Worm (Caenorhabditis elegans) whole organism, early embryonic: ENCODE results near the gene Y38H6C.18.

Experiments
- B0310.2 ChIP-seq: sonication (generic microtip); optimal IDR thresholded peaks from 2 replicates; lab custom pipeline; 2016; ENCODE audit warnings: mild to moderate bottlenecking, missing genetic modification characterization, missing compliant biosample characterization
- F13C5.2 ChIP-seq: sonication (generic microtip); optimal IDR thresholded peaks from 2 replicates; lab custom pipeline; 2017; ENCODE audit warnings: mild to moderate bottlenecking, missing genetic modification characterization, inconsistent platforms, missing compliant biosample characterization
- aly-1 ChIP-seq: sonication (generic microtip); optimal IDR thresholded peaks from 2 replicates; lab custom pipeline; 2016; ENCODE audit warnings: missing genetic modification characterization, missing compliant biosample characterization
- ama-1 ChIP-seq: fragments of 150-350 bp; optimal IDR thresholded peaks from 2 replicates; lab custom pipeline; 2014
- ceh-13 ChIP-seq: fragments of 200-800 bp; sonication (Bioruptor generic); optimal IDR thresholded peaks from 2 replicates; lab custom pipeline; 2018; ENCODE audit warnings: mild to moderate bottlenecking, missing genetic modification characterization, missing compliant biosample characterization
- ceh-36 ChIP-seq: sonication (generic microtip); optimal IDR thresholded peaks from 2 replicates; lab custom pipeline; 2016; ENCODE audit warnings: missing genetic modification characterization, inconsistent platforms, missing compliant biosample characterization
- ets-7 ChIP-seq: sonication (generic microtip); optimal IDR thresholded peaks from 2 replicates; lab custom pipeline; 2016; ENCODE audit warnings: missing genotype, missing genetic modification characterization, missing compliant biosample characterization
- flt-1 ChIP-seq: fragments of 200-800 bp; sonication (Bioruptor generic); IDR thresholded peaks from 2 replicates; pipeline ENCODE4 v1.3.6; 2022; ENCODE audit warnings: missing genetic modification characterization, missing compliant biosample characterization
- hmbx-1 ChIP-seq: sonication (generic microtip); optimal IDR thresholded peaks from 2 replicates; lab custom pipeline; 2016; ENCODE audit warnings: mild to moderate bottlenecking, missing genetic modification characterization, missing compliant biosample characterization
- hmg-4 ChIP-seq: fragments of 200-800 bp; sonication (Bioruptor generic); optimal IDR thresholded peaks from 2 replicates; lab custom pipeline; 2018; ENCODE audit warnings: mild to moderate bottlenecking, missing genetic modification characterization, missing compliant biosample characterization
- hnd-1 ChIP-seq: sonication (generic microtip); optimal IDR thresholded peaks from 2 replicates; lab custom pipeline; 2016; ENCODE audit warnings: missing genetic modification characterization, missing compliant biosample characterization
- pes-1 ChIP-seq: fragments of 200-800 bp; sonication (Bioruptor generic); IDR thresholded peaks from 2 replicates; pipeline ENCODE4 v1.3.6; 2022; ENCODE audit warnings: missing genetic modification reagents, missing genetic modification characterization, missing compliant biosample characterization
- scrt-1 ChIP-seq: fragments of 200-800 bp; sonication (Bioruptor generic); IDR thresholded peaks from 2 replicates; pipeline ENCODE4 v1.3.6; 2022; ENCODE audit warnings: missing genetic modification characterization, missing compliant biosample characterization
- sea-1 ChIP-seq: fragments of 200-800 bp; sonication (Bioruptor generic); conservative IDR thresholded peaks from 2 replicates; pipeline ENCODE4 v1.3.6; 2022; ENCODE audit warnings: missing genetic modification characterization, missing compliant biosample characterization
- tbx-11 ChIP-seq: fragments of 200-800 bp; sonication (Bioruptor generic); IDR thresholded peaks from 2 replicates; pipeline ENCODE4 v1.3.6; 2022; ENCODE audit warnings: missing genetic modification characterization, missing compliant biosample characterization
- tbx-37 ChIP-seq: fragments of 200-800 bp; sonication (Bioruptor generic); conservative IDR thresholded peaks from 2 replicates; pipeline ENCODE4 v1.3.6; 2022; ENCODE audit warnings: missing genetic modification reagents, missing genetic modification characterization, missing compliant biosample characterization
- tra-4 ChIP-seq: sonication (generic microtip); optimal IDR thresholded peaks from 2 replicates; lab custom pipeline; 2017; ENCODE audit warnings: missing genetic modification characterization, missing compliant biosample characterization

The Y38H6C.18 gene

DNA sequence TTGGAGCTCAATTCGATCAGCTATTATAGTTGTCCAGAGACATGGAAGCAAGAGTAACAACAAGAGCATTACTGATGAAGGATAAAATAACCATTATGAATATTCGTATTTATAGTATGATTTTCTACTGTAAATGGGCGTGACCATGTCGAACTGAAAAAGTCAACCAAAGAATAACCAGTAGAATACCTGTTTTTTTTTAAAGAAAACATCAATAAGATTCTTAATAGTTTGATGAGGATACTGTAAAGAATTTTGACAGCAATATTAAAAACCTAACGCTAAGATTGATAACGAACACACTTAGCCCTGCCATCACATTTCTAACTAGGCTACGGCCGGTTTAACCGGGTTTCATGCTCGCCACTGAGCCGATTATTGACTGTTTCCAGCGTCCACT lies 6.0 kb upstream of the Y38H6C.18 start, which contains the start of gene vmo-1:
Gene vmo-1 (minus strand): TSS at position 101 of the 400 bp plus-strand sequence.
- TF ChIP-seq ceh-36 (no peak), pes-1 (GFP tag; lab: Robert Waterston, UW) (no peak), hmg-4 (GFP tag; lab: Kevin White, UChicago) (no peak), F13C5.2 (tag; lab: Kevin White, UChicago) (no peak), ama-1 (lab: Kevin White, UChicago) (no peak), ceh-13 (no peak), hmbx-1 (tag; lab: Kevin White, UChicago) (no peak), sea-1 (GFP tag; lab: Robert Waterston, UW) (no peak), tra-4 (tag; lab: Kevin White, UChicago) (no peak), tbx-37 (GFP tag; lab: Robert Waterston, UW) (no peak), aly-1 (tag; lab: Kevin White, UChicago) (no peak), ets-7 (tag; lab: Kevin White, UChicago) (no peak), tbx-11 (GFP tag; lab: Robert Waterston, UW) (no peak), B0310.2 (no peak), scrt-1 (GFP tag; lab: Robert Waterston, UW) (no peak), hnd-1 (tag; lab: Kevin White, UChicago) (no peak), flt-1 (no peak)

ce11 chrV:20551096-20551495 lies 4.1 kb upstream of the Y38H6C.18 start, which contains the start of gene Y38H6C.20:
Y38H6C.20 (minus strand) TSS chrV:20551196.
- TF ChIP-seq hmbx-1 (tag; lab: Kevin White, UChicago) (no peak), ets-7 (tag; lab: Kevin White, UChicago) (no peak), hnd-1 (tag; lab: Kevin White, UChicago) (no peak), flt-1 (no peak)

DNA sequence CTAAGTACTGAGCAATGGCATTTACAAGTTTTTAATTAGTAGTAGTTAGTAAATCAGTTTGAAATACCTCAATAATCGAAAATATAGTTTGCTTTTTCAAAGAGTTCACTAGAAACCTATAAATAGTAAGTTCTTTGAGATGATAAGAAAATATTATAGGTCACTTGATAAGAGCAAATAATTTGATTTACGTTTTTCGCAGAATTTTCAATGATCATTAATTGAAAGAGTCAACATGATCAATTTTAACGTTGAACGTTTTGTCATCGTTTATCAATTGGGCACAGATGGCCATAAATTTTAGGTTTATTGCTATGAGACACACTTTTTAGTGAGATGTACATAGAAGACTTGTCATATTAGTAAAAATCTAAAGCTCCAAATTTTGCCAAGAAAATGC lies 1.2 kb downstream of the Y38H6C.18 start:
- TF ChIP-seq ceh-36 (no peak), pes-1 (GFP tag; lab: Robert Waterston, UW) (no peak), sea-1 (GFP tag; lab: Robert Waterston, UW) (no peak), ama-1 (lab: Kevin White, UChicago) (no peak), tbx-11 (GFP tag; lab: Robert Waterston, UW) (no peak), flt-1 (no peak), scrt-1 (GFP tag; lab: Robert Waterston, UW) (no peak), tra-4 (tag; lab: Kevin White, UChicago) (no peak), aly-1 (tag; lab: Kevin White, UChicago) (no peak), hnd-1 (tag; lab: Kevin White, UChicago) (no peak), B0310.2 (no peak), tbx-37 (GFP tag; lab: Robert Waterston, UW) (no peak), hmbx-1 (tag; lab: Kevin White, UChicago) (no peak), ets-7 (tag; lab: Kevin White, UChicago) (no peak), ceh-13 (no peak)

ce11 chrV:20544610-20545009 lies 2.3 kb downstream of the Y38H6C.18 start:
- no peak for TF ChIP-seq tra-4 (tag; lab: Kevin White, UChicago)
- TF ChIP-seq F13C5.2 (tag; lab: Kevin White, UChicago): no peak
- TF ChIP-seq ceh-36: no peak
- TF ChIP-seq ama-1 (lab: Kevin White, UChicago): no peak
- TF ChIP-seq hmg-4 (GFP tag; lab: Kevin White, UChicago): no peak
- TF ChIP-seq B0310.2: no peak
- TF ChIP-seq aly-1 (tag; lab: Kevin White, UChicago): no peak
- TF ChIP-seq ets-7 (tag; lab: Kevin White, UChicago): no peak

- TF ChIP-seq B0310.2: no peak
- no peak for TF ChIP-seq aly-1 (tag; lab: Kevin White, UChicago)
- no peak for TF ChIP-seq scrt-1 (GFP tag; lab: Robert Waterston, UW)
- no peak for TF ChIP-seq F13C5.2 (tag; lab: Kevin White, UChicago)
- TF ChIP-seq pes-1 (GFP tag; lab: Robert Waterston, UW): no peak
- TF ChIP-seq tra-4 (tag; lab: Kevin White, UChicago): no peak
- no peak for TF ChIP-seq hmbx-1 (tag; lab: Kevin White, UChicago)
- TF ChIP-seq ets-7 (tag; lab: Kevin White, UChicago): no peak
- TF ChIP-seq tbx-11 (GFP tag; lab: Robert Waterston, UW): no peak
- TF ChIP-seq ceh-36: no peak
- no peak for TF ChIP-seq hnd-1 (tag; lab: Kevin White, UChicago)
- no peak for TF ChIP-seq ama-1 (lab: Kevin White, UChicago)
- TF ChIP-seq sea-1 (GFP tag; lab: Robert Waterston, UW): no peak
- no peak for TF ChIP-seq hmg-4 (GFP tag; lab: Kevin White, UChicago)
- TF ChIP-seq tbx-37 (GFP tag; lab: Robert Waterston, UW): no peak
Observed at ce11 chrV:20544092-20544491, 2.9 kb downstream of the Y38H6C.18 start, which contains the start of gene slc-36.3. slc-36.3 (minus strand) TSS chrV:20544192.

- TF ChIP-seq B0310.2 (no peak), ceh-36 (no peak), pes-1 (GFP tag; lab: Robert Waterston, UW) (no peak), hnd-1 (tag; lab: Kevin White, UChicago) (no peak), sea-1 (GFP tag; lab: Robert Waterston, UW) (no peak), hmbx-1 (tag; lab: Kevin White, UChicago) (no peak), ama-1 (lab: Kevin White, UChicago) (no peak), scrt-1 (GFP tag; lab: Robert Waterston, UW) (no peak), aly-1 (tag; lab: Kevin White, UChicago) (no peak), ets-7 (tag; lab: Kevin White, UChicago) (no peak), tbx-37 (GFP tag; lab: Robert Waterston, UW) (no peak), ceh-13 (no peak), hmg-4 (GFP tag; lab: Kevin White, UChicago) (no peak), F13C5.2 (tag; lab: Kevin White, UChicago) (no peak), tbx-11 (GFP tag; lab: Robert Waterston, UW) (no peak), tra-4 (tag; lab: Kevin White, UChicago) (no peak), flt-1 (no peak)
Observed at ce11 chrV:20539055-20539454, 7.9 kb downstream of the Y38H6C.18 start, which contains the start of gene Y38H6C.16. Y38H6C.16 (minus strand) TSS chrV:20539347.

- TF ChIP-seq B0310.2 (no peak), tra-4 (tag; lab: Kevin White, UChicago) (no peak), flt-1 (no peak), pes-1 (GFP tag; lab: Robert Waterston, UW) (no peak), ceh-13 (no peak), sea-1 (GFP tag; lab: Robert Waterston, UW) (no peak)
Observed at ce11 chrV:20536208-20536607, 10.7 kb downstream of the Y38H6C.18 start, which contains the start of gene Y38H6C.15. Y38H6C.15 (minus strand) TSS chrV:20536308.
